Worm (Caenorhabditis elegans) whole organism, L2 larva: ENCODE measurements around the gene del-9.

Source experiments
- aly-2 ChIP-seq: fragments of 150-350 bp; optimal IDR thresholded peaks from 2 replicates; lab custom pipeline; 2014; ENCODE audit warnings: missing biosample characterization, missing genetic modification characterization
- egl-27 ChIP-seq: sonication (generic microtip); optimal IDR thresholded peaks from 3 replicates; lab custom pipeline; 2017; ENCODE audit warnings: missing biosample characterization, missing genetic modification reagents, missing genetic modification characterization
- nhr-11 ChIP-seq: fragments of 150-350 bp; optimal IDR thresholded peaks from 2 replicates; lab custom pipeline; 2014; ENCODE audit warnings: missing biosample characterization, missing genetic modification characterization
- nhr-12 ChIP-seq: fragments of 150-350 bp; optimal IDR thresholded peaks from 2 replicates; lab custom pipeline; 2014; ENCODE audit warnings: missing biosample characterization, missing genetic modification characterization
- sma-3 ChIP-seq: sonication (generic microtip); optimal IDR thresholded peaks from 2 replicates; lab custom pipeline; 2016; ENCODE audit warnings: missing genetic modification reagents, missing genetic modification characterization, missing compliant biosample characterization
- snpc-4 ChIP-seq: fragments of 150-350 bp; optimal IDR thresholded peaks from 2 replicates; lab custom pipeline; 2014; ENCODE audit warnings: missing biosample characterization, missing genetic modification characterization

- TF ChIP-seq nhr-11 (tag; lab: Kevin White, UChicago) (no peak), nhr-12 (no peak), egl-27 (tag; lab: Kevin White, UChicago) (no peak), aly-2 (tag; lab: Kevin White, UChicago) (no peak), sma-3 (GFP tag; lab: Kevin White, UChicago) (no peak), snpc-4 (tag; lab: Kevin White, UChicago) (no peak)
Observed at ce11 chrX:3596303-3596772, 20.8 kb downstream of the del-9 start, which contains the start of gene T27A10.6.
